Worm (Caenorhabditis elegans) whole organism, early embryonic: ENCODE results near the gene Y82E9BL.6.
"Not testable (repeated sequence)": the region's sequence is repeated elsewhere in the genome, so short reads cannot be mapped to it uniquely, and the experiment has no call there.

ENCODE experiments used
- B0310.2 ChIP-seq: sonication (generic microtip); optimal IDR thresholded peaks from 2 replicates; lab custom pipeline; 2016; ENCODE audit warnings: mild to moderate bottlenecking, missing genetic modification characterization, missing compliant biosample characterization
- F13C5.2 ChIP-seq: sonication (generic microtip); optimal IDR thresholded peaks from 2 replicates; lab custom pipeline; 2017; ENCODE audit warnings: mild to moderate bottlenecking, missing genetic modification characterization, inconsistent platforms, missing compliant biosample characterization
- aly-1 ChIP-seq: sonication (generic microtip); optimal IDR thresholded peaks from 2 replicates; lab custom pipeline; 2016; ENCODE audit warnings: missing genetic modification characterization, missing compliant biosample characterization
- ama-1 ChIP-seq: fragments of 150-350 bp; optimal IDR thresholded peaks from 2 replicates; lab custom pipeline; 2014
- ceh-13 ChIP-seq: fragments of 200-800 bp; sonication (Bioruptor generic); optimal IDR thresholded peaks from 2 replicates; lab custom pipeline; 2018; ENCODE audit warnings: mild to moderate bottlenecking, missing genetic modification characterization, missing compliant biosample characterization
- ceh-36 ChIP-seq: sonication (generic microtip); optimal IDR thresholded peaks from 2 replicates; lab custom pipeline; 2016; ENCODE audit warnings: missing genetic modification characterization, inconsistent platforms, missing compliant biosample characterization
- ets-7 ChIP-seq: sonication (generic microtip); optimal IDR thresholded peaks from 2 replicates; lab custom pipeline; 2016; ENCODE audit warnings: missing genotype, missing genetic modification characterization, missing compliant biosample characterization
- flt-1 ChIP-seq: fragments of 200-800 bp; sonication (Bioruptor generic); IDR thresholded peaks from 2 replicates; pipeline ENCODE4 v1.3.6; 2022; ENCODE audit warnings: missing genetic modification characterization, missing compliant biosample characterization
- hmbx-1 ChIP-seq: sonication (generic microtip); optimal IDR thresholded peaks from 2 replicates; lab custom pipeline; 2016; ENCODE audit warnings: mild to moderate bottlenecking, missing genetic modification characterization, missing compliant biosample characterization
- hmg-4 ChIP-seq: fragments of 200-800 bp; sonication (Bioruptor generic); optimal IDR thresholded peaks from 2 replicates; lab custom pipeline; 2018; ENCODE audit warnings: mild to moderate bottlenecking, missing genetic modification characterization, missing compliant biosample characterization
- hnd-1 ChIP-seq: sonication (generic microtip); optimal IDR thresholded peaks from 2 replicates; lab custom pipeline; 2016; ENCODE audit warnings: missing genetic modification characterization, missing compliant biosample characterization
- pes-1 ChIP-seq: fragments of 200-800 bp; sonication (Bioruptor generic); IDR thresholded peaks from 2 replicates; pipeline ENCODE4 v1.3.6; 2022; ENCODE audit warnings: missing genetic modification reagents, missing genetic modification characterization, missing compliant biosample characterization
- scrt-1 ChIP-seq: fragments of 200-800 bp; sonication (Bioruptor generic); IDR thresholded peaks from 2 replicates; pipeline ENCODE4 v1.3.6; 2022; ENCODE audit warnings: missing genetic modification characterization, missing compliant biosample characterization
- sea-1 ChIP-seq: fragments of 200-800 bp; sonication (Bioruptor generic); conservative IDR thresholded peaks from 2 replicates; pipeline ENCODE4 v1.3.6; 2022; ENCODE audit warnings: missing genetic modification characterization, missing compliant biosample characterization
- tbx-11 ChIP-seq: fragments of 200-800 bp; sonication (Bioruptor generic); IDR thresholded peaks from 2 replicates; pipeline ENCODE4 v1.3.6; 2022; ENCODE audit warnings: missing genetic modification characterization, missing compliant biosample characterization
- tbx-37 ChIP-seq: fragments of 200-800 bp; sonication (Bioruptor generic); conservative IDR thresholded peaks from 2 replicates; pipeline ENCODE4 v1.3.6; 2022; ENCODE audit warnings: missing genetic modification reagents, missing genetic modification characterization, missing compliant biosample characterization
- tra-4 ChIP-seq: sonication (generic microtip); optimal IDR thresholded peaks from 2 replicates; lab custom pipeline; 2017; ENCODE audit warnings: missing genetic modification characterization, missing compliant biosample characterization

Gene Y82E9BL.6

DNA sequence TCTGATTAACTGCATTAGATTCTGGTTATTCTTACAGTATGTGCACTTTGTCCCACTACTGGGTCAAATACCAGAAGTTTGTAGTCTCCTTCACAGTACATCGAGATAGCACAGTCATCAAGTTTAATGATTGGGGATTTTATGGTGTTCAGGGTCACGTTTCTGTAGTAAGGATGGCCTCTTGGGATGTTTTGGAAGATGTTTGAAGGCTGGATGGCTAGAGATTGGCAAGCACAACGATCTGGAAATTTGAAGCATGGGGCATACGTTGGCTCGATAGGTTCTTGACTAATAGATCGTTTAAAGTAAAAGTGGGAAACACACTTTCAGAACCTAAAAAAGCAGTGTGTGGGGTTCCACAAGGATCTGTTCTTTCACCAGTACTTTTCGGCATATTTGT, 12.4 kb upstream of the Y82E9BL.6 start, which contains the start of gene Y82E9BR.8:
TSS of gene Y82E9BR.8 (minus strand) at position 101 of the 400 bp plus-strand sequence.
- not testable (repeated sequence) for TF ChIP-seq hmg-4 (GFP tag; lab: Kevin White, UChicago); ceh-36 (tag; lab: Kevin White, UChicago); B0310.2 (tag; lab: Kevin White, UChicago)

DNA sequence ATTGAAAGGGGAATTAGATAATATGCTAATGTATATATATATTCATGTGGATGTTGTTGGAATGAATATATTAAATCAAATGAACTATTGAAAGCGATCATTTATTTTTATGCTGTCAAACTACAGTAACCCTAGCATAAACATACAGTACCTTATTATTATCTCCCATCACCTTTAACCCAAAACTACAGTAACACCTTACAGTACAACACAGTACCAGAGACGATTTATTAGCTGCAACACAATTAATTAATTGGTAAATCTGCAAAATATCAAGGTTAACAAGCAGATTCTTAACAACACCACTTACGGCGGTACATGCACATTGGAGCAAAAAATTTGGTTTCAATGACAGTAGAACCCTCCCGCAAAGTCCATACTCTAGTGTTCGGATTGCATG, 9.7 kb upstream of the Y82E9BL.6 start, which contains the start of gene Y82E9BL.1:
TSS of gene Y82E9BL.1 (minus strand) at position 101 of the 400 bp plus-strand sequence.
- no peak for TF ChIP-seq tra-4 (tag; lab: Kevin White, UChicago)
- no peak for TF ChIP-seq aly-1
- TF ChIP-seq flt-1 (GFP tag; lab: Robert Waterston, UW) = no peak
- TF ChIP-seq tbx-37 (GFP tag; lab: Robert Waterston, UW) = no peak

DNA sequence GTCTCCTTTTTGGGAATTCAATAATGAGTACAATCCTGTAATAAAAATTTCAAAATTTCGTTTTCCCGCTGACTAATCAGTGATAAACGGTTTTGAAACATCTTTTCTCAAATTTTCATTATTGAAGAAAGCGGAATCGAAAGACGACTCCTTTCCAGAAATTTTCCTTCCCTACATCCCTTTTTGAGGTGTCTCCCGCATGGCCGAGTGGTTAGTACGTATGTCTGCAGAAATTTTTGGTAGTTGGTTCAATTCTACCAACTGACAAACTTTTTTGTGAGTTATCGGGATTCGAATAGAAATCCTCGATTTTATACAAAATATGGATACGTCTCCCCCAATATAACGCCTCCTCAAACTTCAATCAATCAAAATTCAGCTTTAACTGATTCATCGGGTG, 8.9 kb upstream of the Y82E9BL.6 start:
- TF ChIP-seq tra-4 (tag; lab: Kevin White, UChicago) (no peak), tbx-37 (GFP tag; lab: Robert Waterston, UW) (no peak), ceh-36 (tag; lab: Kevin White, UChicago) (no peak), F13C5.2 (no peak), B0310.2 (tag; lab: Kevin White, UChicago) (no peak), hmg-4 (GFP tag; lab: Kevin White, UChicago) (no peak), sea-1 (GFP tag; lab: Robert Waterston, UW) (no peak), ama-1 (lab: Kevin White, UChicago) (no peak), aly-1 (no peak)

DNA sequence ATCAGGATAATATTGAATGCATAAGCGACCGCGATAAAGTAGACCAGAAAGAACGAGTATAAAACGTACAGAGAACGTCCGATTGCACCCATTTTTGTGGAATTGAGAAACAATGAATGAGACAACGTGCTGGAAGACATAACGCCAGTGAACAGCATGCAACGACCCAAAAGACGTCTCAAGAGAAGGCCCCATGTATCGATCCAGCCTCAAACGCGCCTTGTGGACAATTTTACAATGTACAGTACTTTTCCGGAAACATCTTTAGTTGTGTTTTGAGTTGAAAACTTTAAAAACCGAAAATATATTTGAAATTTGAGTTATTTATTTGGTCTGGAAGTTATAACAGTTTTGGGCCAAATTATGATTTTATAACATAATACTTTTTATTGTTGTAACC, 5.2 kb upstream of the Y82E9BL.6 start, which contains the start of gene Y82E9BL.3:
TSS of gene Y82E9BL.3 (minus strand) at position 101 of the 400 bp plus-strand sequence.
- TF ChIP-seq tbx-37 (GFP tag; lab: Robert Waterston, UW) (no peak), hnd-1 (tag; lab: Kevin White, UChicago) (no peak), scrt-1 (no peak), ets-7 (tag; lab: Kevin White, UChicago) (no peak), ama-1 (lab: Kevin White, UChicago) (no peak), hmg-4 (GFP tag; lab: Kevin White, UChicago) (no peak), F13C5.2 (no peak), pes-1 (GFP tag; lab: Robert Waterston, UW) (no peak), hmbx-1 (no peak), flt-1 (GFP tag; lab: Robert Waterston, UW) (no peak), sea-1 (GFP tag; lab: Robert Waterston, UW) (no peak), tbx-11 (GFP tag; lab: Robert Waterston, UW) (no peak), B0310.2 (tag; lab: Kevin White, UChicago) (no peak)

DNA sequence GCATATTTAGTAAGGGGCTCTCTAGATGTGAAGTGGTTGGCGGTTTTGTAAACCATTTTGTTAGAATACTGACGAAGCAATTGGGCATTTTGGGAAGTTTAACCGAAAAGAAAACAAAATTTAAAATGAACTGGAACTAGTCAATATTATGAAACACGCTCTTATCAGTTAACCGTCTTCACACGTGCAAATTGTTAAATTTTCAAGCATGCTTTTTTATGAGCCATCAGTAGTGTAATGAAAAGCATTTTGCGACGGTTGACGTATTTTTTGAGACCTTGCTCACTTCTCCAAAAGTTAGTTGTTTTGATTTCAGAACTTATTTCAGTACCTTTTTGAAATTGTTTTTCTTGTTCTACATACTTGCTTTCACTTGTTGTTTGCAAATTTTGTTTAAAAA, 3.7 kb upstream of the Y82E9BL.6 start, which contains the start of gene fbxa-25:
TSS of gene fbxa-25 (minus strand) at position 138 of the 400 bp plus-strand sequence.
- no peak for TF ChIP-seq tbx-37 (GFP tag; lab: Robert Waterston, UW)
- no peak for TF ChIP-seq hmg-4 (GFP tag; lab: Kevin White, UChicago)
- TF ChIP-seq ceh-13 = no peak
- TF ChIP-seq aly-1 = no peak
- TF ChIP-seq ama-1 (lab: Kevin White, UChicago) = no peak
- TF ChIP-seq ets-7 (tag; lab: Kevin White, UChicago) = no peak
- TF ChIP-seq hmbx-1 = no peak
- no peak for TF ChIP-seq scrt-1
- TF ChIP-seq flt-1 (GFP tag; lab: Robert Waterston, UW) = no peak
- TF ChIP-seq sea-1 (GFP tag; lab: Robert Waterston, UW) = no peak
- no peak for TF ChIP-seq pes-1 (GFP tag; lab: Robert Waterston, UW)
- no peak for TF ChIP-seq F13C5.2
- no peak for TF ChIP-seq hnd-1 (tag; lab: Kevin White, UChicago)

DNA sequence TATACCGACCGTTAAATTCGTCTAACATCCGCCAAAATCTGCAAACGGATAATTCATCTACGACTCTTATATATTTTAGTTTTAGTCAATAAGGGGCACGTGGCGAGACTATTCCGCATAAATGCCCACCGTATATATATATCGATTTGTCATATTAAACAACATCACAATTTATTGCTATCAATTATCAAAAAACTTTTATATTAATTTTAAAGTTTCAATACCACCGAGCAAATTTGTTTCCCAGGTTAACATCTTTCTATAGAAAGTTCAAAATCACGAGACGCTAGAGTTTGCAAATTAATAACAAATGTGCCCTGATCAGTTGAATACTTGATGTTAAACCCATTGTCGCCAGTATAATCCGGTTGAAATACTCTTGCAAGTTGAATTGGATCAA, 1.9 kb upstream of the Y82E9BL.6 start, which contains the start of gene Y82E9BL.5:
TSS of gene Y82E9BL.5 (minus strand) at position 101 of the 400 bp plus-strand sequence.
- TF ChIP-seq hnd-1 (tag; lab: Kevin White, UChicago) (no peak), tra-4 (tag; lab: Kevin White, UChicago) (no peak), ceh-13 (no peak), tbx-37 (GFP tag; lab: Robert Waterston, UW) (no peak), F13C5.2 (no peak), hmg-4 (GFP tag; lab: Kevin White, UChicago) (no peak), ama-1 (lab: Kevin White, UChicago) (no peak), sea-1 (GFP tag; lab: Robert Waterston, UW) (no peak), scrt-1 (no peak), tbx-11 (GFP tag; lab: Robert Waterston, UW) (no peak), hmbx-1 (no peak), flt-1 (GFP tag; lab: Robert Waterston, UW) (no peak), ets-7 (tag; lab: Kevin White, UChicago) (no peak)

DNA sequence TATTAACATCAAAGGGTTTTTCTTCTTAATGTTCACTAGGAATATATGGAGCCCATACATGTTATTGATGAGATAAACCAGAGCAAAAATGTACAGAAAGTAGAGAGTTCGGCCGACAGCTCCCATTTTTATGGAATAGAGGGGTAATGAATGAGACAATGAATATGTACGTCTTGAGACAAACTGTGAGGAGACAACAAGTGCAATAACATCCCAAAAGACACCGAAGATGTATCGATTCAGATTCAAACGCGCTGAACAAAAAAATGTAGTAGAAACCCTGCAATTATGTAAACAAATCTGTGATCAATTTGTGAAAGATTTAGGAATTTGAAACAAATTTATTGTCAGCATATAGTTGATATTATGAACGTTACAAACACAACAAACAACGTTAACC, 1.4 kb upstream of the Y82E9BL.6 start:
- TF ChIP-seq tra-4 (tag; lab: Kevin White, UChicago) (no peak), F13C5.2 (no peak), flt-1 (GFP tag; lab: Robert Waterston, UW) (no peak), scrt-1 (no peak), ceh-13 (no peak), ama-1 (lab: Kevin White, UChicago) (no peak), ceh-36 (tag; lab: Kevin White, UChicago) (no peak), ets-7 (tag; lab: Kevin White, UChicago) (no peak), hmg-4 (GFP tag; lab: Kevin White, UChicago) (no peak), tbx-11 (GFP tag; lab: Robert Waterston, UW) (no peak), aly-1 (no peak), sea-1 (GFP tag; lab: Robert Waterston, UW) (no peak), B0310.2 (tag; lab: Kevin White, UChicago) (no peak)
